Fruit fly (Drosophila melanogaster): ENCODE results near the gene mRpL9.

The mRpL9 gene

DNA sequence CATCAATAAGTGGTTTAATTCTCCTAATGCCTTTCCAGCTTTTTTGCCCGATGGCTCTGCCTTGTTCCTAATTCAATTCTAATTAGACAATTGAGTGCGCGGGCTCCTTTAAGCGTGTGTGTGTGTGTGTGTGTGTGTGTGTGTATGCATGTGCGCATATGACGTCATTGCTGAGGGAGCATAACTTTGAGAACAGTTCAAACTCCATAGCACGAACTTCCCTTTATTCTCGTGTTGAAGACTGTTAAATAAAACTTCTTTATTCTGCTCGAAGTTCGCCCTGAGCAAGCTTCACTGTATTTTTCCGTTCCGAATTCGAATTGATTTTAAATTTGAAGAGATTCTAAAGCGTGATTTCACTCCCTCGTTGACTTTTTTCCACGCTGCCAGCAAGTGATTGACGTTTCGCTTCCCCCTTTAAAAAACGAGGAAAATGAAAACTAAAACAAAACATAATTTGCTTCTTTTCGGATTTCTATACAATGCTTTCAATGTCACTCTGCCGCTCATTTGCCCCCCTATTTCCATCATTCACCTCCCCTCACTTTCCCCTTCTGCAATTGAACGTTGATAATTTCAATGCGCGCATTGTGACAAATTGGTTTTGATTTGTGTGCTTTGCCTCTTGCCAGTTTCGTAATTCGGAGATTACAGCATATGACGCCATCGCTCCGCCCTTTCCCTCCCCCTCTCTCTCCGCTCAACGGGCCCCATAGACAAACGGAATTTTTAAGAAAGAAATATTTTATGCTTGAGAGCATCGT, 38.1 kb upstream of the mRpL9 start (continued):
- peak; percentile 63 for TF ChIP-seq CG34376 (GFP tag; optimal IDR thresholded peaks at IDR 0.05)
- no peak for TF ChIP-seq Ravus (GFP tag; IDR thresholded peaks at IDR 0.05)
- no peak for TF ChIP-seq MESR4 (GFP tag; optimal IDR thresholded peaks at IDR 0.05)
- TF ChIP-seq CG13287 (GFP tag; IDR thresholded peaks at IDR 0.05; ENCODE audit: partially characterized antibody) = no peak
- TF ChIP-seq sna (GFP tag; IDR thresholded peaks at IDR 0.05; ENCODE audit: partially characterized antibody) = no peak
- no peak for TF ChIP-seq twi (tag; optimal IDR thresholded peaks at IDR 0.05)
- TF ChIP-seq B-H1 (GFP tag; IDR thresholded peaks at IDR 0.05) = no peak
- TF ChIP-seq Lpt (GFP tag; optimal IDR thresholded peaks at IDR 0.05) = no peak
- TF ChIP-seq da (GFP tag; optimal IDR thresholded peaks at IDR 0.05) = no peak
- no peak for TF ChIP-seq ATbp (GFP tag; optimal IDR thresholded peaks at IDR 0.05)
- no peak for TF ChIP-seq CG1602 (GFP tag; optimal IDR thresholded peaks at IDR 0.05)
- TF ChIP-seq oc (tag; optimal IDR thresholded peaks at IDR 0.05) = peak; percentile 77
- no peak for TF ChIP-seq Asciz (GFP tag; optimal IDR thresholded peaks at IDR 0.05)
- TF ChIP-seq Bteb2 (GFP tag; optimal IDR thresholded peaks at IDR 0.05) = peak; percentile 4
- TF ChIP-seq Xrp1 (GFP tag; IDR thresholded peaks at IDR 0.05) = no peak
- no peak for TF ChIP-seq Fer2 (tag; optimal IDR thresholded peaks at IDR 0.05)
- TF ChIP-seq lmd (GFP tag; IDR thresholded peaks at IDR 0.05) = no peak
- TF ChIP-seq CG16779 (GFP tag; IDR thresholded peaks at IDR 0.05) = no peak
- no peak for TF ChIP-seq CG8089 (GFP tag; optimal IDR thresholded peaks at IDR 0.05)
- no peak for TF ChIP-seq CG9797 (GFP tag; optimal IDR thresholded peaks at IDR 0.05)
- no peak for TF ChIP-seq CG14667 (GFP tag; IDR thresholded peaks at IDR 0.05)
- no peak for TF ChIP-seq zf30C (GFP tag; optimal IDR thresholded peaks at IDR 0.05)
- no peak for TF ChIP-seq CG6765 (GFP tag; optimal IDR thresholded peaks at IDR 0.05)
- no peak for TF ChIP-seq Atf6 (GFP tag; IDR thresholded peaks at IDR 0.05)
- TF ChIP-seq CG6254 (GFP tag; optimal IDR thresholded peaks at IDR 0.05) = no peak
- TF ChIP-seq prd (optimal IDR thresholded peaks at IDR 0.05) = no peak
- TF ChIP-seq prd (GFP tag; IDR thresholded peaks at IDR 0.05) = no peak
- TF ChIP-seq Blimp-1 (GFP tag; optimal IDR thresholded peaks at IDR 0.05) = peak; percentile 12
- no peak for TF ChIP-seq CG1792 (GFP tag; optimal IDR thresholded peaks at IDR 0.05)
- no peak for TF ChIP-seq CG34224 (GFP tag; IDR thresholded peaks at IDR 0.05; ENCODE audit: partially characterized antibody)
- TF ChIP-seq psq (GFP tag; optimal IDR thresholded peaks at IDR 0.05) = no peak
- TF ChIP-seq CG30403 (GFP tag; optimal IDR thresholded peaks at IDR 0.05) = peak; percentile 1
- no peak for TF ChIP-seq CG17912 (GFP tag; optimal IDR thresholded peaks at IDR 0.05)
- TF ChIP-seq cas (GFP tag; IDR thresholded peaks at IDR 0.05) = no peak
- TF ChIP-seq p53 (GFP tag; optimal IDR thresholded peaks at IDR 0.05) = no peak
- TF ChIP-seq zfh2 (GFP tag; optimal IDR thresholded peaks at IDR 0.05) = peak; percentile 6
- TF ChIP-seq z (GFP tag; IDR thresholded peaks at IDR 0.05) = no peak
- TF ChIP-seq CG8388 (GFP tag; optimal IDR thresholded peaks at IDR 0.05) = peak; percentile 13
- no peak for TF ChIP-seq zfh1 (GFP tag; IDR thresholded peaks at IDR 0.05)
- TF ChIP-seq knrl (GFP tag; IDR thresholded peaks at IDR 0.05; ENCODE audit: partially characterized antibody) = no peak
- no peak for TF ChIP-seq cato (GFP tag; optimal IDR thresholded peaks at IDR 0.05; ENCODE audit: borderline replicate concordance)
- peak; percentile 27 for TF ChIP-seq NfI (GFP tag; optimal IDR thresholded peaks at IDR 0.05)
- TF ChIP-seq slp2 (GFP tag; optimal IDR thresholded peaks at IDR 0.05) = no peak
- no peak for TF ChIP-seq usp (GFP tag; optimal IDR thresholded peaks at IDR 0.05)
- TF ChIP-seq CG15011 (GFP tag; optimal IDR thresholded peaks at IDR 0.05) = peak; percentile 29
- TF ChIP-seq CG17829 (tag; optimal IDR thresholded peaks at IDR 0.05) = peak; percentile 9
- no peak for TF ChIP-seq CG31224 (GFP tag; IDR thresholded peaks at IDR 0.05)
- TF ChIP-seq ind (GFP tag; optimal IDR thresholded peaks at IDR 0.05) = no peak
- TF ChIP-seq sens-2 (GFP tag; IDR thresholded peaks at IDR 0.05) = no peak
- no peak for TF ChIP-seq fru (optimal IDR thresholded peaks at IDR 0.05)
- no peak for TF ChIP-seq stc (GFP tag; IDR thresholded peaks at IDR 0.05)
